Worm (Caenorhabditis elegans) whole organism, mixed stage, embryonic: ENCODE measurements around the gene cyb-3.

Experiments
- ces-1 ChIP-seq: fragments of 150-350 bp; optimal IDR thresholded peaks from 2 replicates; lab custom pipeline; 2014; ENCODE audit warnings: missing biosample characterization, missing genetic modification reagents, missing genetic modification characterization
- elt-3 ChIP-seq: fragments of 150-350 bp; optimal IDR thresholded peaks from 2 replicates; lab custom pipeline; 2014; ENCODE audit warnings: missing biosample characterization, missing genetic modification characterization
- lin-13 ChIP-seq: fragments of 150-350 bp; optimal IDR thresholded peaks from 2 replicates; lab custom pipeline; 2014; ENCODE audit warnings: missing biosample characterization, missing genetic modification characterization
- lsy-2 ChIP-seq: fragments of 150-350 bp; optimal IDR thresholded peaks from 2 replicates; lab custom pipeline; 2014; ENCODE audit warnings: missing biosample characterization, missing genetic modification characterization
- nhr-237 ChIP-seq: fragments of 150-350 bp; optimal IDR thresholded peaks from 2 replicates; lab custom pipeline; 2014; ENCODE audit warnings: missing biosample characterization, missing genetic modification characterization
- zip-8 ChIP-seq: fragments of 150-350 bp; optimal IDR thresholded peaks from 2 replicates; lab custom pipeline; 2014; ENCODE audit warnings: missing biosample characterization, missing genetic modification characterization

DNA sequence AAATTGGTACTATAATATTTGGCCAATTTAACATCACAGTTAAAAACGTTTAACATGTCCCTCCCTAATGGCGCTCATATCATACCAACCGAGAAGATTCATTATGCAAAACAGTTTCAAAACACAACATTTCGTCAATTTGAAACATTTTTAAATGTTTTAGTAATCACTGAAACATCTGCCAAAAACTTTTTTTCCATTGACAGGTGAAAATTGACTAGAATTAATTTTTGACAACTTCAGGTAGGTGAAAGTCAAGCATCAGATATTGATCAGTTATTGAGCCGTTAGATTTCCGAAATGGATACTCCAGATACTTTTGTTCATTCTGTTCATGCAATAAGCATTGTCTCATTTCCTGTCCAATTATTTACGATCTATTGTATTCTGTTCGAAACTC lies 11.4 kb downstream of the cyb-3 start, which contains the start of gene srh-257:
- TF ChIP-seq elt-3 (tag; lab: Kevin White, UChicago), result no peak
- no peak for TF ChIP-seq ces-1 (GFP tag; lab: Kevin White, UChicago)
- no peak for TF ChIP-seq zip-8 (tag; lab: Kevin White, UChicago)
- no peak for TF ChIP-seq lin-13
- no peak for TF ChIP-seq lsy-2
- no peak for TF ChIP-seq nhr-237 (tag; lab: Kevin White, UChicago)
